Worm (Caenorhabditis elegans) whole organism, L3 larva: Measurements from ENCODE around the gene C50B6.1.

ENCODE experiments used
- ZK546.5 ChIP-seq: sonication (generic microtip); optimal IDR thresholded peaks from 2 replicates; lab custom pipeline; 2017; ENCODE audit warnings: missing biosample characterization, missing genetic modification characterization
- aly-2 ChIP-seq: fragments of 150-350 bp; optimal IDR thresholded peaks from 2 replicates; lab custom pipeline; 2014; ENCODE audit warnings: missing biosample characterization, missing genetic modification characterization
- ama-1 ChIP-seq: fragments of 150-350 bp; optimal IDR thresholded peaks from 2 replicates; lab custom pipeline; 2018
- ceh-16 ChIP-seq: sonication (generic microtip); optimal IDR thresholded peaks from 2 replicates; lab custom pipeline; 2017; ENCODE audit warnings: missing biosample characterization, missing genetic modification characterization
- ceh-28 ChIP-seq: fragments of 150-350 bp; optimal IDR thresholded peaks from 2 replicates; lab custom pipeline; 2014; ENCODE audit warnings: missing biosample characterization, missing genetic modification reagents, missing genetic modification characterization
- daf-12 ChIP-seq: fragments of 150-350 bp; optimal IDR thresholded peaks from 2 replicates; lab custom pipeline; 2014; ENCODE audit warnings: missing biosample characterization, missing genetic modification reagents, missing genetic modification characterization
- egl-27 ChIP-seq: sonication (generic microtip); optimal IDR thresholded peaks from 4 replicates; lab custom pipeline; 2017; ENCODE audit warnings: missing biosample characterization, missing genetic modification reagents, missing genetic modification characterization
- egl-5 ChIP-seq: fragments of 150-350 bp; optimal IDR thresholded peaks from 2 replicates; lab custom pipeline; 2017; ENCODE audit warnings: missing biosample characterization, missing genetic modification reagents, missing genetic modification characterization, inconsistent platforms
- elt-1 ChIP-seq: fragments of 150-350 bp; optimal IDR thresholded peaks from 2 replicates; lab custom pipeline; 2014; ENCODE audit warnings: missing biosample characterization, missing genetic modification characterization
- elt-2 ChIP-seq: sonication (generic microtip); optimal IDR thresholded peaks from 2 replicates; lab custom pipeline; 2016; ENCODE audit warnings: missing genetic modification reagents, mild to moderate bottlenecking, missing genetic modification characterization, missing compliant biosample characterization
- elt-3 ChIP-seq, 3 experiments: fragments of 150-350 bp in 1 of 3; sonication (generic microtip) in 2 of 3; optimal IDR thresholded peaks; 2 replicates in 2 of 3; 4 replicates in 1 of 3; lab custom pipeline; 2014 to 2017; ENCODE audit warnings: missing biosample characterization in 3 of 3, missing genetic modification characterization in 3 of 3
- eor-1 ChIP-seq, 2 experiments: fragments of 150-350 bp; optimal IDR thresholded peaks; 2 replicates each; lab custom pipeline; 2014 to 2018; ENCODE audit warnings: missing biosample characterization in 2 of 2, missing genetic modification characterization in 2 of 2
- fkh-10 ChIP-seq: sonication (generic microtip); optimal IDR thresholded peaks from 2 replicates; lab custom pipeline; 2017; ENCODE audit warnings: missing biosample characterization, missing genetic modification reagents, missing genetic modification characterization
- fkh-2 ChIP-seq: fragments of 150-350 bp; optimal IDR thresholded peaks from 2 replicates; lab custom pipeline; 2014; ENCODE audit warnings: missing biosample characterization, missing genetic modification reagents, missing genetic modification characterization
- fos-1 ChIP-seq: fragments of 150-350 bp; optimal IDR thresholded peaks from 2 replicates; lab custom pipeline; 2014; ENCODE audit warnings: missing biosample characterization, missing genetic modification characterization
- hmg-11 ChIP-seq: sonication (generic microtip); optimal IDR thresholded peaks from 2 replicates; lab custom pipeline; 2016; ENCODE audit warnings: missing genetic modification characterization, missing compliant biosample characterization
- jun-1 ChIP-seq: fragments of 150-350 bp; optimal IDR thresholded peaks from 2 replicates; lab custom pipeline; 2014; ENCODE audit warnings: missing biosample characterization, missing genetic modification reagents, missing genetic modification characterization
- lsy-12 ChIP-seq: sonication (generic microtip); optimal IDR thresholded peaks from 2 replicates; lab custom pipeline; 2016; ENCODE audit warnings: mild to moderate bottlenecking, missing genetic modification characterization, missing compliant biosample characterization
- mdl-1 ChIP-seq: fragments of 150-350 bp; optimal IDR thresholded peaks from 2 replicates; lab custom pipeline; 2014; ENCODE audit warnings: missing biosample characterization, missing genetic modification characterization
- mml-1 ChIP-seq: fragments of 150-350 bp; sonication (generic microtip); optimal IDR thresholded peaks from 3 replicates; lab custom pipeline; 2014; ENCODE audit warnings: missing biosample characterization, missing genetic modification characterization
- nfya-1 ChIP-seq: sonication (generic microtip); optimal IDR thresholded peaks from 2 replicates; lab custom pipeline; 2017; ENCODE audit warnings: missing genetic modification characterization, mild to moderate bottlenecking, missing compliant biosample characterization, antibody characterized with exemption, moderate library complexity; ENCODE audit not compliant: insufficient read depth
- nhr-11 ChIP-seq: fragments of 150-350 bp; optimal IDR thresholded peaks from 2 replicates; lab custom pipeline; 2014; ENCODE audit warnings: missing biosample characterization, missing genetic modification characterization
- nhr-12 ChIP-seq: fragments of 150-350 bp; optimal IDR thresholded peaks from 2 replicates; lab custom pipeline; 2014; ENCODE audit warnings: missing biosample characterization, missing genetic modification characterization
- nhr-23 ChIP-seq: fragments of 150-350 bp; optimal IDR thresholded peaks from 2 replicates; lab custom pipeline; 2014; ENCODE audit warnings: missing biosample characterization, missing genetic modification reagents, missing genetic modification characterization
- nhr-237 ChIP-seq: fragments of 150-350 bp; optimal IDR thresholded peaks from 2 replicates; lab custom pipeline; 2014; ENCODE audit warnings: missing biosample characterization, missing genetic modification characterization
- nhr-25 ChIP-seq: sonication (generic microtip); optimal IDR thresholded peaks from 2 replicates; lab custom pipeline; 2017; ENCODE audit warnings: missing biosample characterization, missing genetic modification characterization
- nhr-28 ChIP-seq: fragments of 150-350 bp; optimal IDR thresholded peaks from 2 replicates; lab custom pipeline; 2014; ENCODE audit warnings: missing biosample characterization, missing genetic modification characterization
- nhr-67 ChIP-seq: fragments of 150-350 bp; optimal IDR thresholded peaks from 2 replicates; lab custom pipeline; 2014; ENCODE audit warnings: missing biosample characterization, missing genetic modification characterization
- nhr-76 ChIP-seq: fragments of 150-350 bp; sonication (generic microtip); optimal IDR thresholded peaks from 5 replicates; lab custom pipeline; 2014; ENCODE audit warnings: missing biosample characterization, missing genetic modification characterization
- nhr-77 ChIP-seq: fragments of 150-350 bp; optimal IDR thresholded peaks from 2 replicates; lab custom pipeline; 2014; ENCODE audit warnings: missing biosample characterization, missing genetic modification characterization
- pha-4 ChIP-seq: fragments of 150-350 bp; optimal IDR thresholded peaks from 2 replicates; lab custom pipeline; 2014; ENCODE audit warnings: missing biosample characterization, missing genetic modification reagents, missing genetic modification characterization
- pqm-1 ChIP-seq: fragments of 150-350 bp; optimal IDR thresholded peaks from 2 replicates; lab custom pipeline; 2017; ENCODE audit warnings: missing biosample characterization, missing genetic modification characterization, inconsistent platforms
- sea-2 ChIP-seq: fragments of 150-350 bp; sonication (generic microtip); optimal IDR thresholded peaks from 4 replicates; lab custom pipeline; 2014; ENCODE audit warnings: missing biosample characterization, missing genetic modification reagents, missing genetic modification characterization
- snpc-4 ChIP-seq: fragments of 150-350 bp; optimal IDR thresholded peaks from 2 replicates; lab custom pipeline; 2014; ENCODE audit warnings: missing biosample characterization, missing genetic modification characterization
- tbx-2 ChIP-seq: sonication (generic microtip); optimal IDR thresholded peaks from 2 replicates; lab custom pipeline; 2016; ENCODE audit warnings: mild to moderate bottlenecking, missing genetic modification characterization, missing compliant biosample characterization
- unc-39 ChIP-seq: sonication (generic microtip); optimal IDR thresholded peaks from 4 replicates; lab custom pipeline; 2017; ENCODE audit warnings: missing biosample characterization, missing genetic modification characterization
- ztf-11 ChIP-seq: fragments of 150-350 bp; optimal IDR thresholded peaks from 2 replicates; lab custom pipeline; 2014; ENCODE audit warnings: missing biosample characterization, missing genetic modification characterization
- ztf-4 ChIP-seq: fragments of 150-350 bp; optimal IDR thresholded peaks from 2 replicates; lab custom pipeline; 2014; ENCODE audit warnings: missing biosample characterization, missing genetic modification characterization

The C50B6.1 gene

DNA sequence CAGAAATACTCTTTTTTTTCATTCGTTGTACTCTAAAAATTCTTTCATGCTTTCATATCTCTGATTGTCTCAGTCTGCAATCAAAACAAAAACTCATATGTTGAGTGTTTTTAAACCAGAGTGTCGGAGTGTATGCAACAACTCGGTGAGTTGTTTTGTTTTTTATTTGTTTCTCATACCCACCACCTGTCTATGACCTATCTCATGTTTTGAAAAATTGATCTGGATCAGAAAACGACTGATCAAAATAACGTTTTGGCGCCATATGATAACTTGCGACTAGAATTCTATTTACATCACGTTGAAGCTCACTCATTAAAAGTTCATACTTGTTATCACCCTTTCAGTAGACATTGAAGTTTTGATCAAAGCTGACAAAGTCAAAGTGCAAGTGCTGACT is 10.0 kb upstream of the C50B6.1 start:
- TF ChIP-seq ceh-16 (no peak), fos-1 (tag; lab: Kevin White, UChicago) (no peak)

- no peak for TF ChIP-seq fkh-2 (tag; lab: Kevin White, UChicago)
- TF ChIP-seq pqm-1 (tag; lab: Kevin White, UChicago): no peak
- TF ChIP-seq nhr-237 (tag; lab: Kevin White, UChicago): no peak
- TF ChIP-seq ztf-4 (tag; lab: Kevin White, UChicago): no peak
- no peak for TF ChIP-seq elt-1 (tag; lab: Kevin White, UChicago)
- TF ChIP-seq ztf-11 (tag; lab: Kevin White, UChicago): no peak
- TF ChIP-seq tbx-2: no peak
- TF ChIP-seq ceh-28 (tag; lab: Kevin White, UChicago): no peak
- TF ChIP-seq nhr-76 (tag; lab: Kevin White, UChicago): no peak
Observed at ce11 chrV:13299398-13299797, 9.3 kb upstream of the C50B6.1 start.

- no peak for TF ChIP-seq ceh-16
- no peak for TF ChIP-seq nhr-67 (tag; lab: Kevin White, UChicago)
- TF ChIP-seq mdl-1 (tag; lab: Kevin White, UChicago): no peak
- TF ChIP-seq, all 47 proteins: peak for 0
Observed at ce11 chrV:13300492-13300891, 8.2 kb upstream of the C50B6.1 start.

- TF ChIP-seq elt-2 (tag; lab: Kevin White, UChicago) (peak; percentile 57), egl-5 (tag; lab: Kevin White, UChicago) (no peak), jun-1 (no peak), nhr-67 (tag; lab: Kevin White, UChicago) (no peak), nhr-76 (tag; lab: Kevin White, UChicago) (no peak), hmg-11 (tag; lab: Kevin White, UChicago) (no peak), ztf-11 (tag; lab: Kevin White, UChicago) (no peak), ceh-28 (tag; lab: Kevin White, UChicago) (no peak), sea-2 (GFP tag; lab: Kevin White, UChicago) (no peak)
- TF ChIP-seq, all 47 proteins: peak for 1
Observed at ce11 chrV:13301443-13301842, 7.3 kb upstream of the C50B6.1 start, which contains the start of gene ceh-79. Gene ceh-79 (plus strand): TSS chrV:13301833.

ce11 chrV:13304663-13305188 is 4.0 kb upstream of the C50B6.1 start, which contains the start of gene C26E1.2:
Gene C26E1.2 (plus strand): TSS chrV:13305138.
- TF ChIP-seq eor-1 (tag; optimal IDR thresholded peaks at IDR 0.05; lab: Kevin White, UChicago): no peak
- TF ChIP-seq pqm-1 (tag; lab: Kevin White, UChicago): peak; percentile 11
- TF ChIP-seq ztf-4 (tag; lab: Kevin White, UChicago): no peak
- peak; percentile 83 for TF ChIP-seq elt-2 (tag; lab: Kevin White, UChicago)

- TF ChIP-seq fos-1 (tag; lab: Kevin White, UChicago) (no peak), nhr-12 (tag; lab: Kevin White, UChicago) (no peak), fkh-2 (tag; lab: Kevin White, UChicago) (no peak), ZK546.5 (tag; lab: Kevin White, UChicago) (no peak), mml-1 (tag; lab: Kevin White, UChicago) (no peak), nhr-28 (no peak), jun-1 (no peak), pqm-1 (tag; lab: Kevin White, UChicago) (no peak), elt-1 (tag; lab: Kevin White, UChicago) (no peak), fkh-10 (GFP tag; lab: Kevin White, UChicago) (no peak), lsy-12 (no peak), snpc-4 (no peak), tbx-2 (no peak), aly-2 (no peak), nhr-23 (no peak), daf-12 (no peak), mdl-1 (tag; lab: Kevin White, UChicago) (no peak)
Observed at ce11 chrV:13309806-13310205, 1.1 kb downstream of the C50B6.1 start.

DNA sequence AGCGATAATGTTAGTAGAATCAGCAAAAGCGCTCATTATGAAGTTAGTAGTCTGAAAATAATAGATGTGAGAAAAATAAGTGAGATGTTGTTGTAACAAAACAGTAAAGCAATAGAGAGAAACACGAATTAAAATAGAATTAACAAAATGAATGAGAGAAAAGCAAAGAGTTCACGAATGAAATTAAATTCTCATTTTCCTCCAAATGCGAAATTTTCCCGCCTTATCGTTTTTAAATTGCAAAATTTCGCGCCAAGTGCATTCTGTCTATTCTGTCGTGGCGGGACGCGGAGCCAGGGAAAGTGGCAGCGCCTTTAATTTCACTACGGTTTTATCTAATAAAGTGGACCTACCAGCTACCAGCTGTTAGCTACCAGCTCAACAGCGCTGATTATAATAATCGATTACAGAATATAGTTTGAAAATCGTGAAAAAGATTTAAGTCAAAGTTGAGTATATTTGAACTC is 3.5 kb downstream of the C50B6.1 start, which contains the start of gene nasp-2:
nasp-2 (minus strand) TSS at position 51 of the 467 bp plus-strand sequence.
- TF ChIP-seq pha-4 (tag; lab: Kevin White, UChicago) (peak; percentile 37), ztf-4 (tag; lab: Kevin White, UChicago) (no peak), egl-27 (no peak), nhr-76 (tag; lab: Kevin White, UChicago) (no peak), eor-1 (tag; optimal IDR thresholded peaks at IDR 0.05; lab: Kevin White, UChicago) (no peak), fkh-10 (GFP tag; lab: Kevin White, UChicago) (no peak), ceh-28 (tag; lab: Kevin White, UChicago) (no peak), nhr-77 (tag; lab: Kevin White, UChicago) (no peak), elt-3 (tag; optimal IDR thresholded peaks at IDR 0.05; lab: Kevin White, UChicago) (no peak), ama-1 (lab: Kevin White, UChicago) (no peak), nhr-25 (tag; lab: Kevin White, UChicago) (no peak), lsy-12 (no peak), nhr-12 (tag; lab: Kevin White, UChicago) (no peak), ZK546.5 (tag; lab: Kevin White, UChicago) (no peak), nhr-11 (tag; lab: Kevin White, UChicago) (no peak), unc-39 (no peak), elt-2 (tag; lab: Kevin White, UChicago) (peak; percentile 20), jun-1 (no peak), mml-1 (tag; lab: Kevin White, UChicago) (no peak), nfya-1 (tag; lab: Kevin White, UChicago) (no peak)
